Fruit fly (Drosophila melanogaster) whole organism, embryonic: ENCODE data around the gene CG32052.

Experiments used
- Adf1 ChIP-seq: fragments of 200-800 bp; sonication (Bioruptor generic); IDR thresholded peaks from 2 replicates; pipeline ENCODE4 v1.3.6; 2022; ENCODE audit warnings: missing biosample characterization, missing genetic modification characterization
- B-H1 ChIP-seq: fragments of 200-800 bp; sonication (Bioruptor generic); IDR thresholded peaks from 3 replicates; pipeline ENCODE4 v1.3.6; 2022; ENCODE audit warnings: missing biosample characterization, missing genetic modification characterization
- CG10147 ChIP-seq: fragments of 200-800 bp; sonication (Bioruptor generic); optimal IDR thresholded peaks from 2 replicates; lab custom pipeline; 2019; ENCODE audit warnings: missing biosample characterization, mild to moderate bottlenecking, missing genetic modification characterization, moderate library complexity
- CG12769 ChIP-seq: fragments of 200-800 bp; sonication (Bioruptor generic); optimal IDR thresholded peaks from 2 replicates; lab custom pipeline; 2019; ENCODE audit warnings: missing biosample characterization, mild to moderate bottlenecking, missing genetic modification characterization, moderate library complexity
- CG14667 ChIP-seq: fragments of 200-800 bp; sonication (Bioruptor generic); IDR thresholded peaks from 2 replicates; pipeline ENCODE4 v1.3.6; 2022; ENCODE audit warnings: missing biosample characterization, missing genetic modification characterization
- CG15269 ChIP-seq: fragments of 200-800 bp; sonication (Bioruptor generic); optimal IDR thresholded peaks from 2 replicates; lab custom pipeline; 2018; ENCODE audit warnings: missing biosample characterization, mild to moderate bottlenecking, missing genetic modification characterization, moderate library complexity
- CG16813 ChIP-seq: fragments of 200-800 bp; sonication (Bioruptor generic); IDR thresholded peaks from 3 replicates; pipeline ENCODE4 v1.3.6; 2022; ENCODE audit warnings: missing biosample characterization, missing genetic modification characterization; ENCODE audit not compliant: partially characterized antibody
- CG17359 ChIP-seq: fragments of 200-800 bp; sonication (Bioruptor generic); optimal IDR thresholded peaks from 3 replicates; lab custom pipeline; 2018; ENCODE audit warnings: missing biosample characterization, mild to moderate bottlenecking, missing genetic modification characterization, moderate library complexity
- CG2875 ChIP-seq: fragments of 200-800 bp; sonication (Bioruptor generic); optimal IDR thresholded peaks from 2 replicates; lab custom pipeline; 2017; ENCODE audit warnings: missing biosample characterization, mild to moderate bottlenecking, missing genetic modification characterization, missing genetic modification reagents
- CG30403 ChIP-seq: fragments of 200-800 bp; sonication (Bioruptor generic); optimal IDR thresholded peaks from 3 replicates; lab custom pipeline; 2016; ENCODE audit warnings: missing biosample characterization, missing genetic modification characterization
- CG31441 ChIP-seq: fragments of 200-800 bp; sonication (Bioruptor generic); IDR thresholded peaks from 2 replicates; pipeline ENCODE4 v1.3.6; 2022; ENCODE audit warnings: missing biosample characterization, missing genetic modification characterization
- CG32772 ChIP-seq: fragments of 200-800 bp; sonication (Bioruptor generic); IDR thresholded peaks from 2 replicates; pipeline ENCODE4 v1.3.6; 2022; ENCODE audit warnings: missing biosample characterization, missing genetic modification characterization
- CG3995 ChIP-seq: fragments of 200-800 bp; sonication (Bioruptor generic); optimal IDR thresholded peaks from 3 replicates; lab custom pipeline; 2016; ENCODE audit warnings: missing biosample characterization, missing genetic modification characterization
- CG4360 ChIP-seq: fragments of 200-800 bp; sonication (Bioruptor generic); IDR thresholded peaks from 2 replicates; pipeline ENCODE4 v1.3.6; 2022; ENCODE audit warnings: missing biosample characterization, missing genetic modification characterization
- CG4404 ChIP-seq: fragments of 200-800 bp; sonication (Bioruptor generic); IDR thresholded peaks from 2 replicates; pipeline ENCODE4 v1.3.6; 2022; ENCODE audit warnings: missing biosample characterization, missing genetic modification characterization
- CG4707 ChIP-seq: fragments of 200-800 bp; sonication (Bioruptor generic); optimal IDR thresholded peaks from 2 replicates; lab custom pipeline; 2018; ENCODE audit warnings: missing biosample characterization, mild to moderate bottlenecking, missing genetic modification characterization, moderate library complexity
- D19B ChIP-seq: fragments of 200-800 bp; sonication (Bioruptor generic); optimal IDR thresholded peaks from 2 replicates; lab custom pipeline; 2017; ENCODE audit warnings: missing biosample characterization, mild to moderate bottlenecking, missing genetic modification characterization
- Drgx ChIP-seq: fragments of 200-800 bp; sonication (Bioruptor generic); IDR thresholded peaks from 2 replicates; pipeline ENCODE4 v1.3.6; 2022; ENCODE audit warnings: missing biosample characterization, missing genetic modification characterization
- Eip74EF ChIP-seq, 2 experiments: fragments of 200-800 bp in 1 of 2; fragments of >200 bp in 1 of 2; sonication (Bioruptor generic) in 1 of 2; optimal IDR thresholded peaks; 2 replicates each; lab custom pipeline; 2017 to 2019; ENCODE audit warnings: missing biosample characterization in 2 of 2, missing genetic modification characterization in 2 of 2, mild to moderate bottlenecking in 1 of 2, moderate library complexity in 1 of 2
- Fer3 ChIP-seq: fragments of 200-800 bp; sonication (Bioruptor generic); optimal IDR thresholded peaks from 2 replicates; lab custom pipeline; 2018; ENCODE audit warnings: missing biosample characterization, mild to moderate bottlenecking, missing genetic modification characterization, moderate library complexity
- HLHmδ ChIP-seq: fragments of 200-800 bp; sonication (Bioruptor generic); optimal IDR thresholded peaks from 2 replicates; lab custom pipeline; 2018; ENCODE audit warnings: missing biosample characterization, mild to moderate bottlenecking, missing genetic modification characterization, moderate library complexity
- Hand ChIP-seq: fragments of 200-800 bp; sonication (Bioruptor generic); optimal IDR thresholded peaks from 2 replicates; lab custom pipeline; 2017; ENCODE audit warnings: mild to moderate bottlenecking, missing biosample characterization, missing genetic modification reagents, missing genetic modification characterization
- Kr ChIP-seq: fragments of 200-800 bp; sonication (Bioruptor generic); optimal IDR thresholded peaks from 2 replicates; lab custom pipeline; 2017; ENCODE audit warnings: missing biosample characterization, mild to moderate bottlenecking, missing genetic modification characterization
- MBD-R2 ChIP-seq: fragments of 200-800 bp; sonication (Bioruptor generic); IDR thresholded peaks from 2 replicates; pipeline ENCODE4 v1.3.6; 2022; ENCODE audit warnings: missing biosample characterization, missing genetic modification characterization
- NC2α ChIP-seq: fragments of 200-800 bp; sonication (Bioruptor generic); optimal IDR thresholded peaks from 2 replicates; lab custom pipeline; 2016; ENCODE audit warnings: missing biosample characterization, missing genetic modification characterization
- Opbp ChIP-seq: fragments of 200-800 bp; sonication (Bioruptor generic); IDR thresholded peaks from 3 replicates; pipeline ENCODE4 v1.3.6; 2022; ENCODE audit warnings: missing biosample characterization, missing genetic modification characterization; ENCODE audit not compliant: partially characterized antibody
- Scr ChIP-seq: fragments of 200-800 bp; sonication (Bioruptor generic); IDR thresholded peaks from 2 replicates; pipeline ENCODE4 v1.3.6; 2022; ENCODE audit warnings: missing biosample characterization, missing genetic modification characterization; ENCODE audit not compliant: partially characterized antibody
- Spps ChIP-seq: fragments of 200-800 bp; sonication (Bioruptor generic); optimal IDR thresholded peaks from 2 replicates; lab custom pipeline; 2018; ENCODE audit warnings: missing biosample characterization, mild to moderate bottlenecking, missing genetic modification characterization
- YL-1 ChIP-seq: fragments of 200-800 bp; sonication (Bioruptor generic); optimal IDR thresholded peaks from 3 replicates; lab custom pipeline; 2017; ENCODE audit warnings: missing biosample characterization, mild to moderate bottlenecking, missing genetic modification characterization
- amos ChIP-seq: fragments of 200-800 bp; sonication (Bioruptor generic); IDR thresholded peaks from 2 replicates; pipeline ENCODE4 v1.3.6; 2022; ENCODE audit warnings: missing biosample characterization, missing genetic modification characterization; ENCODE audit not compliant: partially characterized antibody
- bowl ChIP-seq: fragments of 200-800 bp; sonication (Bioruptor generic); IDR thresholded peaks from 2 replicates; pipeline ENCODE4 v1.3.6; 2022; ENCODE audit warnings: missing biosample characterization, missing genetic modification characterization
- bsh ChIP-seq, 2 experiments: fragments of 200-800 bp; sonication (Bioruptor generic); optimal IDR thresholded peaks; 2 replicates each; lab custom pipeline; 2017 to 2018; ENCODE audit warnings: mild to moderate bottlenecking in 2 of 2, missing biosample characterization in 2 of 2, missing genetic modification characterization in 2 of 2, moderate library complexity in 1 of 2
- dysf ChIP-seq: fragments of 200-800 bp; sonication (Bioruptor generic); IDR thresholded peaks from 3 replicates; pipeline ENCODE4 v1.3.6; 2022; ENCODE audit warnings: missing biosample characterization, missing genetic modification characterization
- emc ChIP-seq: fragments of 200-800 bp; sonication (Bioruptor generic); optimal IDR thresholded peaks from 2 replicates; lab custom pipeline; 2016; ENCODE audit warnings: missing biosample characterization, missing genetic modification characterization
- fd3F ChIP-seq: fragments of 200-800 bp; sonication (Bioruptor generic); optimal IDR thresholded peaks from 2 replicates; lab custom pipeline; 2018; ENCODE audit warnings: missing biosample characterization, mild to moderate bottlenecking, missing genetic modification characterization, moderate library complexity
- fd96Cb ChIP-seq: fragments of 200-800 bp; sonication (Bioruptor generic); optimal IDR thresholded peaks from 2 replicates; lab custom pipeline; 2018; ENCODE audit warnings: missing biosample characterization, mild to moderate bottlenecking, missing genetic modification characterization, moderate library complexity
- her ChIP-seq: fragments of 200-800 bp; sonication (Bioruptor generic); optimal IDR thresholded peaks from 2 replicates; lab custom pipeline; 2016; ENCODE audit warnings: missing biosample characterization, missing genetic modification characterization
- hkb ChIP-seq, 2 experiments: fragments of 200-800 bp in 1 of 2; fragments of >200 bp in 1 of 2; sonication (Bioruptor generic) in 1 of 2; IDR thresholded peaks in 1 of 2; optimal IDR thresholded peaks in 1 of 2; 2 replicates each; pipeline versions ENCODE4 v1.3.6 to Lab custom; 2017 to 2022; ENCODE audit warnings: missing biosample characterization in 1 of 2, missing genetic modification characterization in 1 of 2
- ind ChIP-seq: fragments of 200-800 bp; sonication (Bioruptor generic); optimal IDR thresholded peaks from 3 replicates; lab custom pipeline; 2016; ENCODE audit warnings: missing biosample characterization, missing genetic modification characterization
- insv ChIP-seq, 2 experiments: fragments of 200-800 bp; sonication (Bioruptor generic); optimal IDR thresholded peaks; 3 replicates each; lab custom pipeline; 2016 to 2018; ENCODE audit warnings: missing biosample characterization in 2 of 2, missing genetic modification characterization in 2 of 2
- lilli ChIP-seq: fragments of 200-800 bp; sonication (Bioruptor generic); optimal IDR thresholded peaks from 3 replicates; lab custom pipeline; 2016; ENCODE audit warnings: missing biosample characterization, missing genetic modification characterization
- oc ChIP-seq: fragments of 200-800 bp; sonication (Bioruptor generic); optimal IDR thresholded peaks from 2 replicates; lab custom pipeline; 2018; ENCODE audit warnings: missing biosample characterization, mild to moderate bottlenecking, missing genetic modification characterization, moderate library complexity
- prd ChIP-seq, 3 experiments: fragments of >200 bp in 2 of 3; fragments of 200-800 bp in 1 of 3; sonication (Bioruptor generic) in 1 of 3; optimal IDR thresholded peaks in 2 of 3; IDR thresholded peaks in 1 of 3; 2 replicates in 2 of 3; 3 replicates in 1 of 3; pipeline versions ENCODE4 v1.3.6 to Lab custom; 2017 to 2022; ENCODE audit warnings: missing biosample characterization in 1 of 3, missing genetic modification characterization in 1 of 3
- scrt ChIP-seq: fragments of 200-800 bp; sonication (Bioruptor generic); optimal IDR thresholded peaks from 2 replicates; lab custom pipeline; 2018; ENCODE audit warnings: missing biosample characterization, mild to moderate bottlenecking, missing genetic modification characterization, moderate library complexity
- seq ChIP-seq: fragments of 200-800 bp; sonication (Bioruptor generic); IDR thresholded peaks from 2 replicates; pipeline ENCODE4 v1.3.6; 2022; ENCODE audit warnings: missing biosample characterization, missing genetic modification characterization
- sqz ChIP-seq: fragments of 200-800 bp; sonication (Bioruptor generic); optimal IDR thresholded peaks from 3 replicates; lab custom pipeline; 2018; ENCODE audit warnings: missing biosample characterization, mild to moderate bottlenecking, missing genetic modification characterization
- tap ChIP-seq: fragments of 200-800 bp; optimal IDR thresholded peaks from 3 replicates; lab custom pipeline; 2019; ENCODE audit warnings: missing biosample characterization, mild to moderate bottlenecking, missing genetic modification characterization, moderate library complexity
- yki ChIP-seq: fragments of >200 bp; optimal IDR thresholded peaks from 3 replicates; lab custom pipeline; 2018

The CG32052 gene

DNA sequence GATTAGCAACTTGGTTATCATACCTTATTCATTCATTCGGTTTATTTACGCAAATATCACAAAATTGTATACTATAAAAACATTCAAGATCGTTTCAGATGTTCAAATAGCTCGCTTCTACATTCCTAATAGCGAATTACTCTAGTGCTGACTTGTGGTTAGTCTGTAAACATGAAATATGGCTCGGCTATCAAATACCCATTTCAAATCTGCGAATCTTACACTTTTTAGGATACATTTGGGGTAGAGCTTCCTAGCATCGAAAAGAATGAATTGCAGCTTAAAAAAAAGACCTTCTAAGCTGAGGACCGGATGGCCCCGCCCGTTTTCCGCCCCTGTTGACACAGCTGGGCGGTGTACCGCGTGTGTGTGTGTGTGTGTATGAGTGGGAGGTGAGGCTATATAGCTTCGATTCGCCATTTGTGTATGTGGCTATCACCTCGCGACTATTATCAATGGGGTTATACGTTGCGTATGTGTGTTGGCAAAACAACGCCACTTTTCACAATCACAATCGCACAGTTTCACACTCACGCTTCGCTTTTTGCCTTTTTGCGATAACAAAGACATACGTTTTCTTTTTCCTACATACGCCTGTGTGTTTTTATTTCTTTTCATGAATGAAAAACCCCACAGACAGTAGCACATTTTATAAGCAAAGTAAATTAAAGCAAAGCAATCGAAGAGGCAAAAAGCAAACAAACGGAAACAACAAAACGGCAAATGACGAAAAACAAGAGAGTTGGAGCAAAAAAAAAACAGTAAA, 59.9 kb downstream of the CG32052 start (continued):
- TF ChIP-seq Drgx = 0 out of 2 replicates have a peak, but pooled peaks have one; percentile 21
- TF ChIP-seq MBD-R2 (GFP tag; lab: Robert Waterston, UW) = 0 out of 2 replicates have a peak, but pooled peaks have one; percentile 11
- TF ChIP-seq sqz (GFP tag; lab: Kevin White, UChicago) = no peak
- no peak for TF ChIP-seq YL-1
- TF ChIP-seq CG10147 (GFP tag; lab: Kevin White, UChicago) = no peak
- TF ChIP-seq CG31441 (GFP tag; lab: Robert Waterston, UW) = no peak
- peak in 1 of 2 experiments; percentile 51 for TF ChIP-seq bsh (GFP tag; optimal IDR thresholded peaks at IDR 0.05; lab: Kevin White, UChicago)
- TF ChIP-seq Fer3 (tag; lab: Kevin White, UChicago) = no peak
- TF ChIP-seq Scr (GFP tag; lab: Robert Waterston, UW) = no peak
- TF ChIP-seq fd3F (GFP tag; lab: Kevin White, UChicago) = peak; percentile 17
- peak; percentile 64 for TF ChIP-seq D19B (GFP tag; lab: Kevin White, UChicago)
- TF ChIP-seq HLHmδ (GFP tag; lab: Kevin White, UChicago) = no peak
- no peak for TF ChIP-seq B-H1 (GFP tag; lab: Robert Waterston, UW)
- no peak for TF ChIP-seq ind (GFP tag; lab: Kevin White, UChicago)
- TF ChIP-seq dysf (GFP tag; lab: Robert Waterston, UW) = 0 out of 3 replicates have a peak, but pooled peaks have one; percentile 15
- TF ChIP-seq insv (GFP tag; optimal IDR thresholded peaks at IDR 0.05; lab: Kevin White, UChicago) = no peak
- no peak for TF ChIP-seq Kr (GFP tag; lab: Kevin White, UChicago)
- no peak for TF ChIP-seq CG14667 (GFP tag; lab: Robert Waterston, UW)
- TF ChIP-seq her (GFP tag; lab: Kevin White, UChicago) = no peak
- TF ChIP-seq lilli = no peak
- TF ChIP-seq Spps (tag; lab: Kevin White, UChicago) = no peak
- TF ChIP-seq seq = no peak
- TF ChIP-seq emc = no peak
- TF ChIP-seq prd (optimal IDR thresholded peaks at IDR 0.05; lab: Kevin White, UChicago) = no peak
- no peak for TF ChIP-seq prd (GFP tag; IDR thresholded peaks at IDR 0.05; lab: Robert Waterston, UW)
- TF ChIP-seq CG4404 (GFP tag; lab: Robert Waterston, UW) = no peak
- no peak for TF ChIP-seq CG4360
- TF ChIP-seq oc (tag; lab: Kevin White, UChicago) = no peak
- no peak for TF ChIP-seq Eip74EF (GFP tag; optimal IDR thresholded peaks at IDR 0.05; lab: Kevin White, UChicago)
- TF ChIP-seq CG12769 (tag; lab: Kevin White, UChicago) = peak; percentile 7
- no peak for TF ChIP-seq CG32772
- TF ChIP-seq scrt (GFP tag; lab: Kevin White, UChicago) = no peak
- TF ChIP-seq fd96Cb (tag; lab: Kevin White, UChicago) = no peak
- TF ChIP-seq yki = no peak
- TF ChIP-seq Adf1 (GFP tag; lab: Robert Waterston, UW) = no peak
- no peak for TF ChIP-seq CG17359
- TF ChIP-seq amos (GFP tag; lab: Robert Waterston, UW) = 0 out of 2 replicates have a peak, but pooled peaks have one; percentile 35
- TF ChIP-seq CG3995 (GFP tag; lab: Kevin White, UChicago) = no peak
- TF ChIP-seq hkb (optimal IDR thresholded peaks at IDR 0.05; lab: Kevin White, UChicago) = no peak
- TF ChIP-seq hkb (GFP tag; IDR thresholded peaks at IDR 0.05; lab: Robert Waterston, UW) = no peak
- peak; percentile 54 for TF ChIP-seq CG16813
- TF ChIP-seq NC2α = no peak
- no peak for TF ChIP-seq CG4707 (GFP tag; lab: Kevin White, UChicago)
- no peak for TF ChIP-seq CG2875 (GFP tag; lab: Kevin White, UChicago)
- peak; percentile 10 for TF ChIP-seq CG15269 (tag; lab: Kevin White, UChicago)
- TF ChIP-seq bowl (GFP tag; lab: Robert Waterston, UW) = no peak
- TF ChIP-seq CG30403 (GFP tag; lab: Kevin White, UChicago) = no peak
- TF ChIP-seq Hand (GFP tag; lab: Kevin White, UChicago) = no peak
- peak; percentile 44; the same call in 1 of the 3 replicates for TF ChIP-seq Opbp (GFP tag; lab: Robert Waterston, UW)
- no peak for TF ChIP-seq tap
